Worm (Caenorhabditis elegans) whole organism, late embryonic: ENCODE results near the gene Y7A5A.6.

Source experiments
- C08G9.2 ChIP-seq: sonication (generic microtip); optimal IDR thresholded peaks from 2 replicates; lab custom pipeline; 2016; ENCODE audit warnings: mild to moderate bottlenecking, missing genetic modification characterization, moderate library complexity, missing compliant biosample characterization
- C38D4.7 ChIP-seq: fragments of 200-800 bp; sonication (Bioruptor generic); optimal IDR thresholded peaks from 2 replicates; lab custom pipeline; 2018; ENCODE audit warnings: mild to moderate bottlenecking, missing genetic modification characterization, moderate library complexity, missing compliant biosample characterization
- K09A11.1 ChIP-seq: sonication (generic microtip); optimal IDR thresholded peaks from 2 replicates; lab custom pipeline; 2017; ENCODE audit warnings: antibody characterized with exemption, mild to moderate bottlenecking, missing genetic modification characterization, missing compliant biosample characterization; ENCODE audit not compliant: insufficient read depth
- T23F11.4 ChIP-seq: fragments of 200-800 bp; sonication (Bioruptor generic); optimal IDR thresholded peaks from 2 replicates; lab custom pipeline; 2018; ENCODE audit warnings: mild to moderate bottlenecking, missing genetic modification characterization, missing compliant biosample characterization
- Y22D7AL.16 ChIP-seq: sonication (generic microtip); optimal IDR thresholded peaks from 2 replicates; lab custom pipeline; 2016; ENCODE audit warnings: missing genetic modification characterization, missing compliant biosample characterization
- ama-1 ChIP-seq: fragments of 150-350 bp; optimal IDR thresholded peaks from 2 replicates; lab custom pipeline; 2014
- ceh-24 ChIP-seq: sonication (generic microtip); optimal IDR thresholded peaks from 2 replicates; lab custom pipeline; 2016; ENCODE audit warnings: mild to moderate bottlenecking, missing genetic modification characterization, missing compliant biosample characterization
- ceh-34 ChIP-seq: sonication (generic microtip); optimal IDR thresholded peaks from 2 replicates; lab custom pipeline; 2016; ENCODE audit warnings: mild to moderate bottlenecking, missing genetic modification characterization, missing compliant biosample characterization
- ets-4 ChIP-seq: sonication (generic microtip); optimal IDR thresholded peaks from 2 replicates; lab custom pipeline; 2016; ENCODE audit warnings: missing genetic modification characterization, missing compliant biosample characterization
- fax-1 ChIP-seq: sonication (generic microtip); optimal IDR thresholded peaks from 2 replicates; lab custom pipeline; 2016; ENCODE audit warnings: missing genotype, missing genetic modification characterization, missing compliant biosample characterization
- hlh-13 ChIP-seq: fragments of 200-800 bp; sonication (Bioruptor generic); optimal IDR thresholded peaks from 2 replicates; lab custom pipeline; 2018; ENCODE audit warnings: mild to moderate bottlenecking, missing genetic modification characterization, missing compliant biosample characterization
- hlh-15 ChIP-seq: sonication (generic microtip); optimal IDR thresholded peaks from 2 replicates; lab custom pipeline; 2016; ENCODE audit warnings: missing genetic modification characterization, missing compliant biosample characterization
- lim-6 ChIP-seq: sonication (generic microtip); optimal IDR thresholded peaks from 2 replicates; lab custom pipeline; 2016; ENCODE audit warnings: missing genetic modification characterization, missing compliant biosample characterization
- madf-2 ChIP-seq: sonication (generic microtip); optimal IDR thresholded peaks from 2 replicates; lab custom pipeline; 2017; ENCODE audit warnings: missing genetic modification characterization, missing compliant biosample characterization
- mec-3 ChIP-seq: sonication (generic microtip); optimal IDR thresholded peaks from 2 replicates; lab custom pipeline; 2016; ENCODE audit warnings: borderline replicate concordance, missing genetic modification characterization, missing compliant biosample characterization
- nhr-11 ChIP-seq: fragments of 150-350 bp; optimal IDR thresholded peaks from 2 replicates; lab custom pipeline; 2014; ENCODE audit warnings: missing biosample characterization, missing genetic modification characterization
- npax-4 ChIP-seq: sonication (generic microtip); optimal IDR thresholded peaks from 2 replicates; lab custom pipeline; 2016; ENCODE audit warnings: missing genetic modification characterization, missing compliant biosample characterization
- sox-4 ChIP-seq: sonication (generic microtip); optimal IDR thresholded peaks from 2 replicates; lab custom pipeline; 2017; ENCODE audit warnings: mild to moderate bottlenecking, missing genetic modification characterization, inconsistent platforms, missing compliant biosample characterization
- syd-9 ChIP-seq: sonication (generic microtip); optimal IDR thresholded peaks from 2 replicates; lab custom pipeline; 2016; ENCODE audit warnings: mild to moderate bottlenecking, missing genetic modification characterization, moderate library complexity, missing compliant biosample characterization
- ztf-16 ChIP-seq: sonication (generic microtip); optimal IDR thresholded peaks from 2 replicates; lab custom pipeline; 2017; ENCODE audit warnings: missing genetic modification characterization, missing compliant biosample characterization

Y7A5A.6 gene

DNA sequence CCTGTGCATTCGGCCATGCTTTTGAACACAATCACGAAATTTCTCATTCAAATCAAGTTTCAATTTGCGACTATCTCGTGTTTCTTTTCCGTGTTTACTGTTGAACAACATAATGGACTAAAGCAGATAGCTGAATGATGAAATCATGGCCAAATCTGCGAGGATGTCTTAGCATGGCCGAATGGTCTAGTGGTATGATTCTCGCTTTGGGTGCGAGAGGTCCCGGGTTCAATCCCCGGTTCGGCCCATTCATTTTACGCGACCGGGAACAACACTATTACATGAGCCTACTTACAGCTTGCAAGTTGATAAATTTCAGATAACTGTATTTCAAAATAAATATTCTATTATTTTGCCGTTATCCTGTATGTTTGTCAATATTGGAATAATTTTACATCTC lies 48.2 kb downstream of the Y7A5A.6 start:
- TF ChIP-seq lim-6 (no peak), C08G9.2 (tag; lab: Kevin White, UChicago) (no peak), hlh-15 (no peak), sox-4 (tag; lab: Kevin White, UChicago) (no peak), npax-4 (no peak), ceh-34 (tag; lab: Kevin White, UChicago) (no peak), ama-1 (lab: Kevin White, UChicago) (no peak), fax-1 (tag; lab: Kevin White, UChicago) (no peak), mec-3 (no peak), syd-9 (no peak), ceh-24 (tag; lab: Kevin White, UChicago) (no peak), ets-4 (no peak), Y22D7AL.16 (tag; lab: Kevin White, UChicago) (no peak), C38D4.7 (GFP tag; lab: Kevin White, UChicago) (no peak), nhr-11 (tag; lab: Kevin White, UChicago) (no peak), K09A11.1 (tag; lab: Kevin White, UChicago) (no peak), madf-2 (tag; lab: Kevin White, UChicago) (no peak), ztf-16 (no peak), hlh-13 (GFP tag; lab: Kevin White, UChicago) (no peak), T23F11.4 (GFP tag; lab: Kevin White, UChicago) (no peak)
- TF ChIP-seq, all 69 proteins: peak for 0
